Worm (Caenorhabditis elegans): ENCODE results near the gene Y43F4B.10.

Y43F4B.10 gene

ce11 chrIII:13268856-13269255, 45.0 kb upstream of the Y43F4B.10 start, which contains the start of gene cpf-2:
cpf-2 (minus strand) TSS chrIII:13268883.
- TF ChIP-seq hlh-4 (tag; optimal IDR thresholded peaks at IDR 0.05) (no peak), sox-4 (tag; optimal IDR thresholded peaks at IDR 0.05) (peak; percentile 42), aly-2 (tag; optimal IDR thresholded peaks at IDR 0.05) (no peak), C16A3.4 (tag; optimal IDR thresholded peaks at IDR 0.05) (peak; percentile 77), sptf-1 (tag; optimal IDR thresholded peaks at IDR 0.05) (no peak), nhr-11 (tag; optimal IDR thresholded peaks at IDR 0.05) (no peak), nhr-47 (tag; optimal IDR thresholded peaks at IDR 0.05) (peak; percentile 87), pqm-1 (tag; optimal IDR thresholded peaks at IDR 0.05) (no peak), swsn-7 (tag; optimal IDR thresholded peaks at IDR 0.05) (peak; percentile 84), nhr-28 (tag; optimal IDR thresholded peaks at IDR 0.05) (no peak), elt-2 (tag; optimal IDR thresholded peaks at IDR 0.05) (peak; percentile 42), elt-3 (tag; optimal IDR thresholded peaks at IDR 0.05) (peak in 1 of 6 experiments; percentile 53), ceh-88 (GFP tag; IDR thresholded peaks at IDR 0.05) (peak; percentile 27; the same call in 1 of the 2 replicates), nhr-19 (GFP tag; conservative IDR thresholded peaks at IDR 0.05) (peak; percentile 73), unc-30 (tag; optimal IDR thresholded peaks at IDR 0.05) (no peak), ceh-82 (tag; optimal IDR thresholded peaks at IDR 0.05) (peak; percentile 61 to 83 (median 69)), snpc-4 (tag; optimal IDR thresholded peaks at IDR 0.05) (peak; percentile 78), zip-4 (GFP tag; optimal IDR thresholded peaks at IDR 0.05) (peak; percentile 30), ceh-8 (GFP tag; optimal IDR thresholded peaks at IDR 0.05) (no peak), nhr-237 (tag; optimal IDR thresholded peaks at IDR 0.05) (no peak), mep-1 (tag; optimal IDR thresholded peaks at IDR 0.05) (peak; percentile 49), unc-98 (GFP tag; IDR thresholded peaks at IDR 0.05) (peak; percentile 37; the same call in 1 of the 2 replicates), isw-1 (GFP tag; IDR thresholded peaks at IDR 0.05) (peak; percentile 65), aha-1 (tag; optimal IDR thresholded peaks at IDR 0.05) (no peak), lsy-2 (tag; optimal IDR thresholded peaks at IDR 0.05) (peak; percentile 80), efl-3 (GFP tag; optimal IDR thresholded peaks at IDR 0.05) (no peak), lir-3 (tag; optimal IDR thresholded peaks at IDR 0.05; ENCODE audit: poor library complexity) (peak; percentile 72), blmp-1 (tag; optimal IDR thresholded peaks at IDR 0.05) (peak; percentile 62), mef-2 (tag; optimal IDR thresholded peaks at IDR 0.05) (no peak), lin-15B (tag; optimal IDR thresholded peaks at IDR 0.05) (peak; percentile 1), nhr-84 (tag; optimal IDR thresholded peaks at IDR 0.05) (no peak), ces-1 (GFP tag; optimal IDR thresholded peaks at IDR 0.05) (no peak), fkh-4 (tag; optimal IDR thresholded peaks at IDR 0.05; ENCODE audit: borderline replicate concordance) (no peak), rnt-1 (tag; optimal IDR thresholded peaks at IDR 0.05) (peak; percentile 92), nhr-20 (tag; optimal IDR thresholded peaks at IDR 0.05) (peak; percentile 81), pag-3 (tag; optimal IDR thresholded peaks at IDR 0.05; ENCODE audit: borderline replicate concordance, insufficient read depth) (no peak), efl-1 (optimal IDR thresholded peaks at IDR 0.05) (peak; percentile 77 to 80), efl-1 (GFP tag; optimal IDR thresholded peaks at IDR 0.05 in 1 of 2) (peak; percentile 73 to 97), fkh-10 (GFP tag; optimal IDR thresholded peaks at IDR 0.05) (peak; percentile 30), lin-13 (GFP tag; optimal IDR thresholded peaks at IDR 0.05) (peak; percentile 66), fos-1 (tag; optimal IDR thresholded peaks at IDR 0.05) (no peak), dpl-1 (GFP tag; optimal IDR thresholded peaks at IDR 0.05) (peak; percentile 64 to 73 (median 73)), lin-35 (GFP tag; optimal IDR thresholded peaks at IDR 0.05) (peak; percentile 69 to 77), vab-15 (tag; optimal IDR thresholded peaks at IDR 0.05) (peak; percentile 46), ztf-4 (tag; optimal IDR thresholded peaks at IDR 0.05) (peak; percentile 54), zag-1 (tag; optimal IDR thresholded peaks at IDR 0.05) (no peak), sup-37 (GFP tag; optimal IDR thresholded peaks at IDR 0.05) (no peak), ets-5 (GFP tag; IDR thresholded peaks at IDR 0.05) (no peak), nhr-76 (tag; optimal IDR thresholded peaks at IDR 0.05) (peak; percentile 87), hpl-2 (GFP tag; optimal IDR thresholded peaks at IDR 0.05) (peak; percentile 41), nhr-71 (tag; optimal IDR thresholded peaks at IDR 0.05) (peak; percentile 91), hlh-17 (GFP tag; optimal IDR thresholded peaks at IDR 0.05; ENCODE audit: borderline replicate concordance) (no peak), C34B4.2 (tag; optimal IDR thresholded peaks at IDR 0.05) (no peak)
